Worm (Caenorhabditis elegans) whole organism, early embryonic: ENCODE results near the gene ags-3.
A peak's percentile ranks its signal among the peaks of the same experiment; 100 is the strongest.

ENCODE experiments used
- B0310.2 ChIP-seq: sonication (generic microtip); optimal IDR thresholded peaks from 2 replicates; lab custom pipeline; 2016; ENCODE audit warnings: mild to moderate bottlenecking, missing genetic modification characterization, missing compliant biosample characterization
- F13C5.2 ChIP-seq: sonication (generic microtip); optimal IDR thresholded peaks from 2 replicates; lab custom pipeline; 2017; ENCODE audit warnings: mild to moderate bottlenecking, missing genetic modification characterization, inconsistent platforms, missing compliant biosample characterization
- hmbx-1 ChIP-seq: sonication (generic microtip); optimal IDR thresholded peaks from 2 replicates; lab custom pipeline; 2016; ENCODE audit warnings: mild to moderate bottlenecking, missing genetic modification characterization, missing compliant biosample characterization
- pes-1 ChIP-seq: fragments of 200-800 bp; sonication (Bioruptor generic); IDR thresholded peaks from 2 replicates; pipeline ENCODE4 v1.3.6; 2022; ENCODE audit warnings: missing genetic modification reagents, missing genetic modification characterization, missing compliant biosample characterization
- sea-1 ChIP-seq: fragments of 200-800 bp; sonication (Bioruptor generic); conservative IDR thresholded peaks from 2 replicates; pipeline ENCODE4 v1.3.6; 2022; ENCODE audit warnings: missing genetic modification characterization, missing compliant biosample characterization
- tbx-11 ChIP-seq: fragments of 200-800 bp; sonication (Bioruptor generic); IDR thresholded peaks from 2 replicates; pipeline ENCODE4 v1.3.6; 2022; ENCODE audit warnings: missing genetic modification characterization, missing compliant biosample characterization
- tbx-37 ChIP-seq: fragments of 200-800 bp; sonication (Bioruptor generic); conservative IDR thresholded peaks from 2 replicates; pipeline ENCODE4 v1.3.6; 2022; ENCODE audit warnings: missing genetic modification reagents, missing genetic modification characterization, missing compliant biosample characterization

DNA sequence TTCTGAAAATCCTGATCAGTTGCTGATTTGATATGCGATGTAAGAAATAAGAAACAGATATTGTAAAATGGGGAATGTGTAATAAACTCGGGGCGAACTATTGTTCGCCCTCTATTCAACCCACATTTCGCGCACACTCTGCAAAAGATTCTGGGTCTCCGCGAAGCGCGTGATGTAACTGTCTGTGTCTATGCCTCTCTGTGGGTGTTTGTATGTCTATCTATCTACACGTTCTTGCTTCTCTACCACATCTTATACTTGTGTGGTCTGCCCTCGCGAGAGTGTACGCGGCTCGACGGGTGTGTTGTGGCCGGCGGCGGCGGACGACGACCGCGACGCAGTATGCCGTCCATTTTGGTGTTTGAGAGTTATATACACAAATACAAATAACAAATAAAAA lies 33.1 kb upstream of the ags-3 start:
- TF ChIP-seq F13C5.2 (tag; lab: Kevin White, UChicago), result peak; percentile 49
- TF ChIP-seq tbx-37 (GFP tag; lab: Robert Waterston, UW), result no peak
- no peak for TF ChIP-seq pes-1
- no peak for TF ChIP-seq sea-1 (GFP tag; lab: Robert Waterston, UW)
- no peak for TF ChIP-seq tbx-11
- no peak for TF ChIP-seq B0310.2 (tag; lab: Kevin White, UChicago)
- no peak for TF ChIP-seq hmbx-1 (tag; lab: Kevin White, UChicago)
